Fruit fly (Drosophila melanogaster) whole organism, prepupa: ENCODE measurements around the gene CG5961.

Experiments used
- CG10631 ChIP-seq: fragments of 200-800 bp; sonication (Bioruptor generic); optimal IDR thresholded peaks from 2 replicates; lab custom pipeline; 2016; ENCODE audit warnings: missing biosample characterization, missing genetic modification characterization
- CG11294 ChIP-seq: fragments of 200-800 bp; sonication (Bioruptor generic); IDR thresholded peaks from 2 replicates; pipeline ENCODE4 v1.3.6; 2022; ENCODE audit warnings: missing biosample characterization, missing genetic modification characterization
- CG11762 ChIP-seq: fragments of 200-800 bp; sonication (Bioruptor generic); optimal IDR thresholded peaks from 3 replicates; lab custom pipeline; 2016; ENCODE audit warnings: missing biosample characterization, missing genetic modification characterization; ENCODE audit not compliant: insufficient read depth
- CG11902 ChIP-seq: fragments of 200-800 bp; sonication (Bioruptor generic); optimal IDR thresholded peaks from 3 replicates; lab custom pipeline; 2016; ENCODE audit warnings: missing biosample characterization, missing genetic modification characterization
- CG15336 ChIP-seq: fragments of 200-800 bp; sonication (Bioruptor generic); IDR thresholded peaks from 2 replicates; pipeline ENCODE4 v1.3.6; 2022; ENCODE audit warnings: missing biosample characterization, missing genetic modification characterization
- CG1621 ChIP-seq: fragments of 200-800 bp; sonication (Bioruptor generic); optimal IDR thresholded peaks from 3 replicates; lab custom pipeline; 2018; ENCODE audit warnings: missing biosample characterization, mild to moderate bottlenecking, missing genetic modification characterization
- CG3032 ChIP-seq: fragments of 200-800 bp; optimal IDR thresholded peaks from 2 replicates; lab custom pipeline; 2019; ENCODE audit warnings: missing biosample characterization, mild to moderate bottlenecking, missing genetic modification characterization, moderate library complexity
- CG31627 ChIP-seq: fragments of 200-800 bp; sonication (Bioruptor generic); optimal IDR thresholded peaks from 3 replicates; lab custom pipeline; 2016; ENCODE audit warnings: missing biosample characterization, missing genetic modification characterization
- CG32006 ChIP-seq: fragments of 200-800 bp; sonication (Bioruptor generic); optimal IDR thresholded peaks from 3 replicates; lab custom pipeline; 2017; ENCODE audit warnings: missing biosample characterization, mild to moderate bottlenecking, missing genetic modification characterization
- CG34406 ChIP-seq: fragments of 200-800 bp; sonication (Bioruptor generic); optimal IDR thresholded peaks from 3 replicates; lab custom pipeline; 2016; ENCODE audit warnings: missing biosample characterization, missing genetic modification characterization
- CG3919 ChIP-seq: fragments of 200-800 bp; sonication (Bioruptor generic); optimal IDR thresholded peaks from 3 replicates; lab custom pipeline; 2016; ENCODE audit warnings: missing biosample characterization, missing genetic modification characterization
- CG6163 ChIP-seq: fragments of 200-800 bp; sonication (Bioruptor generic); IDR thresholded peaks from 3 replicates; pipeline ENCODE4 v1.3.6; 2022; ENCODE audit warnings: missing biosample characterization, missing genetic modification characterization
- CG6276 ChIP-seq: fragments of 200-800 bp; sonication (Bioruptor generic); optimal IDR thresholded peaks from 2 replicates; lab custom pipeline; 2017; ENCODE audit warnings: missing biosample characterization, mild to moderate bottlenecking, missing genetic modification characterization
- CG6854 ChIP-seq: fragments of 200-800 bp; sonication (Bioruptor generic); optimal IDR thresholded peaks from 2 replicates; lab custom pipeline; 2017; ENCODE audit warnings: missing biosample characterization, mild to moderate bottlenecking, missing genetic modification characterization
- CG8119 ChIP-seq: fragments of 200-800 bp; sonication (Bioruptor generic); IDR thresholded peaks from 3 replicates; pipeline ENCODE4 v1.3.6; 2022; ENCODE audit warnings: missing biosample characterization, missing genetic modification characterization
- CG8319 ChIP-seq: fragments of 200-800 bp; sonication (Bioruptor generic); optimal IDR thresholded peaks from 3 replicates; lab custom pipeline; 2016; ENCODE audit warnings: missing biosample characterization, missing genetic modification characterization
- CG8632 ChIP-seq: fragments of 200-800 bp; sonication (Bioruptor generic); optimal IDR thresholded peaks from 3 replicates; lab custom pipeline; 2016; ENCODE audit warnings: missing biosample characterization, missing genetic modification characterization
- Eip75B ChIP-seq: fragments of 200-800 bp; sonication (Bioruptor generic); optimal IDR thresholded peaks from 3 replicates; lab custom pipeline; 2016; ENCODE audit warnings: missing biosample characterization, missing genetic modification characterization
- Eip78C ChIP-seq: fragments of 200-800 bp; sonication (Bioruptor generic); peaks from one replicate; lab custom pipeline; 2016; ENCODE audit warnings: missing biosample characterization, missing genetic modification characterization
- Ets96B ChIP-seq: fragments of 200-800 bp; optimal IDR thresholded peaks from 2 replicates; lab custom pipeline; 2019; ENCODE audit warnings: missing biosample characterization, mild to moderate bottlenecking, missing genetic modification characterization, moderate library complexity
- Gug ChIP-seq: fragments of 200-800 bp; sonication (Bioruptor generic); IDR thresholded peaks from 2 replicates; pipeline ENCODE4 v1.3.6; 2022; ENCODE audit warnings: missing biosample characterization, missing genetic modification characterization
- Hr38 ChIP-seq: sonication (Bioruptor generic); optimal IDR thresholded peaks from 2 replicates; lab custom pipeline; 2016; ENCODE audit warnings: missing biosample characterization, missing genetic modification characterization
- Hr39 ChIP-seq: fragments of 200-800 bp; sonication (Bioruptor generic); optimal IDR thresholded peaks from 2 replicates; lab custom pipeline; 2016; ENCODE audit warnings: missing biosample characterization, missing genetic modification characterization
- Lpt ChIP-seq: fragments of 200-800 bp; sonication (Bioruptor generic); optimal IDR thresholded peaks from 3 replicates; lab custom pipeline; 2016; ENCODE audit warnings: missing biosample characterization, missing genetic modification characterization
- OdsH ChIP-seq: fragments of 200-800 bp; sonication (Bioruptor generic); optimal IDR thresholded peaks from 3 replicates; lab custom pipeline; 2016; ENCODE audit warnings: missing biosample characterization, missing genetic modification characterization
- Sox102F ChIP-seq: fragments of 200-800 bp; sonication (Bioruptor generic); optimal IDR thresholded peaks from 2 replicates; lab custom pipeline; 2016; ENCODE audit warnings: missing biosample characterization, mild to moderate bottlenecking, missing genetic modification characterization
- Sox15 ChIP-seq: fragments of 200-800 bp; sonication (Bioruptor generic); optimal IDR thresholded peaks from 3 replicates; lab custom pipeline; 2016; ENCODE audit warnings: missing biosample characterization, missing genetic modification characterization
- acj6 ChIP-seq: fragments of 200-800 bp; sonication (Bioruptor generic); optimal IDR thresholded peaks from 3 replicates; lab custom pipeline; 2016; ENCODE audit warnings: missing biosample characterization, missing genetic modification characterization
- cyc ChIP-seq: fragments of 200-800 bp; sonication (Bioruptor generic); optimal IDR thresholded peaks from 3 replicates; lab custom pipeline; 2016; ENCODE audit warnings: missing biosample characterization, missing genetic modification characterization
- dsx ChIP-seq: fragments of 200-800 bp; optimal IDR thresholded peaks from 3 replicates; lab custom pipeline; 2019; ENCODE audit warnings: missing biosample characterization, mild to moderate bottlenecking, missing genetic modification characterization, moderate library complexity; ENCODE audit not compliant: poor library complexity, severe bottlenecking
- eg ChIP-seq: fragments of 200-800 bp; sonication (Bioruptor generic); IDR thresholded peaks from 3 replicates; pipeline ENCODE4 v1.3.6; 2022; ENCODE audit warnings: missing biosample characterization, missing genetic modification characterization
- esn ChIP-seq: fragments of 200-800 bp; sonication (Bioruptor generic); optimal IDR thresholded peaks from 2 replicates; lab custom pipeline; 2016; ENCODE audit warnings: missing biosample characterization, mild to moderate bottlenecking, missing genetic modification characterization, moderate library complexity
- fkh ChIP-seq: fragments of 200-800 bp; sonication (Bioruptor generic); optimal IDR thresholded peaks from 3 replicates; lab custom pipeline; 2017; ENCODE audit warnings: missing biosample characterization, mild to moderate bottlenecking, missing genetic modification characterization, moderate library complexity
- lz ChIP-seq: fragments of 200-800 bp; sonication (Bioruptor generic); optimal IDR thresholded peaks from 3 replicates; lab custom pipeline; 2016; ENCODE audit warnings: missing biosample characterization, missing genetic modification characterization
- net ChIP-seq: fragments of 200-800 bp; sonication (Bioruptor generic); optimal IDR thresholded peaks from 3 replicates; lab custom pipeline; 2016; ENCODE audit warnings: missing biosample characterization, missing genetic modification characterization
- salr ChIP-seq, 2 experiments: fragments of 200-800 bp; sonication (Bioruptor generic); optimal IDR thresholded peaks; 3 replicates each; lab custom pipeline; 2016 to 2018; ENCODE audit warnings: missing biosample characterization in 2 of 2, missing genetic modification characterization in 2 of 2, mild to moderate bottlenecking in 1 of 2
- spab ChIP-seq: fragments of 200-800 bp; sonication (Bioruptor generic); optimal IDR thresholded peaks from 2 replicates; lab custom pipeline; 2017; ENCODE audit warnings: missing biosample characterization, mild to moderate bottlenecking, missing genetic modification characterization, missing genetic modification reagents
- svp ChIP-seq: fragments of 200-800 bp; sonication (Bioruptor generic); peaks from one replicate; lab custom pipeline; 2016; ENCODE audit warnings: missing biosample characterization, missing genetic modification characterization

The CG5961 gene

dm6 chr3R:12454492-12454891, 5.6 kb downstream of the CG5961 start:
- no peak for TF ChIP-seq CG34406 (GFP tag; lab: Kevin White, UChicago)
- no peak for TF ChIP-seq CG6276
- TF ChIP-seq Lpt = no peak

DNA sequence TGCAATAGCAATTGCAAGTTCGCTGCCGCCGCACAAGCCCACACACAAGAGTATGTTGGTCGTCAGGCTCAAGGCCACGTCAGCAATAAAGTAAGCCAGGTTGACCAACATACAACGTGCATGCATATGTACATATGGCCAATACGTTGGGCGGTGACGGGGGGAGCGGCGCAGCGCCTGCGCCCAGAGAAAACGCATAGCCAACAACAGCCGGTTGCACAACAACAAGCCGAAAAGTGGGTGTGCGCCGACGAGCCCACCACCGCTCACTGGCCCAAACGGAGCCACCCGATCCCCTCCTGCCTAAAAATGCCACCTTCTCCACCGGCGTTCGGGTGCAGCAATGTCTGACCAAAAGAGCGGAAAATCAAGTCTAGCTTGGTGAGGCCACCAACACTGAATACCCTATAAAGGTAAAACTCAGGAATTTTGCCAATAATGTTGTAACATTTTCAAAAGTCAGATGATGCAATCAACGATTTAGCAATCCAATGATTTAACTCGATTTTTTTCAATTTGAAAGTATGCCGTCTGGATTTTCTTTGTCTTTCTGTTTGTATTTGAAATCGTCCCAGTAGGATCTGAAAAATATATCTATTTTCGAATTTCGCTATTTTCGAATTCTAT, 8.1 kb downstream of the CG5961 start, which contains the start of gene CG5509:
Gene CG5509, plus strand, starts transcription at position 577 of the 627 bp plus-strand sequence.
- TF ChIP-seq cyc (no peak), Eip78C (GFP tag; lab: Kevin White, UChicago) (peak; percentile 22), CG8319 (GFP tag; lab: Kevin White, UChicago) (no peak), OdsH (GFP tag; lab: Kevin White, UChicago) (no peak), Eip75B (GFP tag; lab: Kevin White, UChicago) (no peak), Sox102F (GFP tag; lab: Kevin White, UChicago) (no peak), spab (GFP tag; lab: Kevin White, UChicago) (no peak), dsx (GFP tag; lab: Kevin White, UChicago) (peak; percentile 28), Hr38 (GFP tag; lab: Kevin White, UChicago) (no peak), eg (GFP tag; lab: Robert Waterston, UW) (peak; percentile 52; the same call in 2 of the 3 replicates), CG6854 (GFP tag; lab: Kevin White, UChicago) (no peak), CG10631 (GFP tag; lab: Kevin White, UChicago) (no peak), CG15336 (GFP tag; lab: Robert Waterston, UW) (peak; percentile 29; the same call in 1 of the 2 replicates)

DNA sequence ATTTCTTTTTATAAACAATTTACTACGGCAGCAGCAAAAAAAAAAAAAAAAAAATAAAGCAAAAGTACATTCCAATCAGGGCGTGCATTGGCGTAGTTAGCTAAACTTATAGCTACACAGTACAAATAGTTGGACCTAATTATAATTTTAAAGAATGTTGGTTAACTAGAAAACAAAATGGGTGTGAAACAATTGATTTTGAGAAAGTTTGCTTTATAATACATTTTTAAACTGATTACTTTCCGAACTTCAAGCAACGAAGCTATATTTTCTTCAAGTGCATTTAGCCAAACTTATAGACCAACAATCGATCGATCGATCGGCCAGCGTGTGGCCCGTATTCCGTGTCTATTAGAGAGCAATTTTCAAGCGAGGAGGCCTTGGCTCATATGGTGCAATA, 8.7 kb downstream of the CG5961 start:
- TF ChIP-seq CG6163 (GFP tag; lab: Robert Waterston, UW) = peak; percentile 70
- TF ChIP-seq CG32006 (GFP tag; lab: Kevin White, UChicago) = peak; percentile 58
- no peak for TF ChIP-seq lz (GFP tag; lab: Kevin White, UChicago)
- peak; percentile 3 for TF ChIP-seq esn (GFP tag; lab: Kevin White, UChicago)
- TF ChIP-seq CG11902 (GFP tag; lab: Kevin White, UChicago) = peak; percentile 24
- peak; percentile 32; the same call in 1 of the 2 replicates for TF ChIP-seq Gug (GFP tag; lab: Robert Waterston, UW)
- peak; percentile 53; the same call in 2 of the 3 replicates for TF ChIP-seq CG8119
- TF ChIP-seq CG31627 (GFP tag; lab: Kevin White, UChicago) = peak; percentile 5
- no peak for TF ChIP-seq Hr39
- TF ChIP-seq spab (GFP tag; lab: Kevin White, UChicago) = peak; percentile 17
- TF ChIP-seq fkh (GFP tag; lab: Kevin White, UChicago) = no peak
- no peak for TF ChIP-seq salr (GFP tag; optimal IDR thresholded peaks at IDR 0.05; lab: Kevin White, UChicago)
- TF ChIP-seq CG8632 = peak; percentile 29
- no peak for TF ChIP-seq Eip75B (GFP tag; lab: Kevin White, UChicago)
- TF ChIP-seq Ets96B = peak; percentile 7
- peak; percentile 23 for TF ChIP-seq CG3032 (tag; lab: Kevin White, UChicago)
- TF ChIP-seq Sox15 (GFP tag; lab: Kevin White, UChicago) = no peak
- TF ChIP-seq CG1621 = no peak
- TF ChIP-seq Eip78C (GFP tag; lab: Kevin White, UChicago) = peak; percentile 76
- peak; percentile 6 for TF ChIP-seq CG11762 (GFP tag; lab: Kevin White, UChicago)
- TF ChIP-seq svp (GFP tag; lab: Kevin White, UChicago) = peak; percentile 51
- TF ChIP-seq CG15336 (GFP tag; lab: Robert Waterston, UW) = peak; percentile 71
- TF ChIP-seq net = peak; percentile 30
- peak; percentile 30 for TF ChIP-seq CG3919 (GFP tag; lab: Kevin White, UChicago)
- TF ChIP-seq acj6 (GFP tag; lab: Kevin White, UChicago) = no peak
- peak; percentile 14 for TF ChIP-seq CG8319 (GFP tag; lab: Kevin White, UChicago)
- peak; percentile 53 for TF ChIP-seq OdsH (GFP tag; lab: Kevin White, UChicago)
- peak; percentile 50; the same call in 1 of the 2 replicates for TF ChIP-seq CG11294 (GFP tag; lab: Robert Waterston, UW)
- peak; percentile 65; the same call in 1 of the 3 replicates for TF ChIP-seq eg (GFP tag; lab: Robert Waterston, UW)
